Fruit fly (Drosophila melanogaster) whole organism, adult: ENCODE results near the gene CG16775.

Experiments
- CG1620 ChIP-seq: fragments of 200-800 bp; sonication (Bioruptor generic); optimal IDR thresholded peaks from 2 replicates; lab custom pipeline; 2016; ENCODE audit warnings: missing biosample characterization, missing genetic modification characterization
- CG33017 ChIP-seq: fragments of 200-800 bp; sonication (Bioruptor generic); optimal IDR thresholded peaks from 2 replicates; lab custom pipeline; 2018; ENCODE audit warnings: missing biosample characterization, mild to moderate bottlenecking, missing genetic modification characterization, moderate library complexity
- CG5204 ChIP-seq: fragments of 200-800 bp; sonication (Bioruptor generic); optimal IDR thresholded peaks from 2 replicates; lab custom pipeline; 2016; ENCODE audit warnings: missing biosample characterization, missing genetic modification characterization
- CG7101 ChIP-seq: fragments of 200-800 bp; sonication (Bioruptor generic); optimal IDR thresholded peaks from 2 replicates; lab custom pipeline; 2018; ENCODE audit warnings: missing biosample characterization, mild to moderate bottlenecking, missing genetic modification characterization, moderate library complexity
- Clk ChIP-seq: fragments of 200-800 bp; sonication (Bioruptor generic); optimal IDR thresholded peaks from 2 replicates; lab custom pipeline; 2017; ENCODE audit warnings: missing biosample characterization, missing genetic modification characterization
- Hr96 ChIP-seq: fragments of 200-800 bp; sonication (Bioruptor generic); optimal IDR thresholded peaks from 2 replicates; lab custom pipeline; 2016; ENCODE audit warnings: missing biosample characterization, missing genetic modification characterization
- bab1 ChIP-seq: fragments of 200-800 bp; sonication (Bioruptor generic); optimal IDR thresholded peaks from 3 replicates; lab custom pipeline; 2019; ENCODE audit warnings: missing biosample characterization, mild to moderate bottlenecking, missing genetic modification characterization, moderate library complexity
- cic ChIP-seq: fragments of 200-800 bp; sonication (Bioruptor generic); optimal IDR thresholded peaks from 2 replicates; lab custom pipeline; 2017; ENCODE audit warnings: missing biosample characterization, mild to moderate bottlenecking, missing genetic modification characterization, moderate library complexity
- cnc ChIP-seq, 2 experiments: fragments of >200 bp; optimal IDR thresholded peaks; 2 replicates each; lab custom pipeline; 2017
- kay ChIP-seq: fragments of 200-800 bp; sonication (Bioruptor generic); peaks from one replicate; lab custom pipeline; 2016; ENCODE audit warnings: missing biosample characterization, missing genetic modification characterization, borderline replicate concordance
- ovo ChIP-seq: fragments of 200-800 bp; sonication (Bioruptor generic); optimal IDR thresholded peaks from 2 replicates; lab custom pipeline; 2016; ENCODE audit warnings: missing biosample characterization, missing genetic modification characterization
- pad ChIP-seq: fragments of 200-800 bp; sonication (Bioruptor generic); optimal IDR thresholded peaks from 3 replicates; lab custom pipeline; 2017; ENCODE audit warnings: missing biosample characterization, missing genetic modification characterization, mild to moderate bottlenecking, moderate library complexity, missing genetic modification reagents
- tj ChIP-seq: fragments of 200-800 bp; sonication (Bioruptor generic); optimal IDR thresholded peaks from 3 replicates; lab custom pipeline; 2017; ENCODE audit warnings: missing biosample characterization, mild to moderate bottlenecking, missing genetic modification characterization, moderate library complexity
- toe ChIP-seq: fragments of 200-800 bp; sonication (Bioruptor generic); optimal IDR thresholded peaks from 2 replicates; lab custom pipeline; 2016; ENCODE audit warnings: missing biosample characterization, missing genetic modification characterization

dm6 chr3L:17902186-17902585 is 15.7 kb upstream of the CG16775 start:
- no peak for TF ChIP-seq ovo (GFP tag; lab: Kevin White, UChicago)
- no peak for TF ChIP-seq pad (GFP tag; lab: Kevin White, UChicago)
- no peak for TF ChIP-seq Hr96 (GFP tag; lab: Kevin White, UChicago)
- TF ChIP-seq CG7101 (tag; lab: Kevin White, UChicago): no peak
- no peak for TF ChIP-seq cnc (optimal IDR thresholded peaks at IDR 0.05; lab: Kevin White, UChicago)
- TF ChIP-seq CG33017 (tag; lab: Kevin White, UChicago): no peak
- no peak for TF ChIP-seq toe (GFP tag; lab: Kevin White, UChicago)
- no peak for TF ChIP-seq Clk (GFP tag; lab: Kevin White, UChicago)
- no peak for TF ChIP-seq bab1 (GFP tag; lab: Kevin White, UChicago)
- TF ChIP-seq tj (GFP tag; lab: Kevin White, UChicago): no peak
- TF ChIP-seq kay (GFP tag; lab: Kevin White, UChicago): no peak
- no peak for TF ChIP-seq CG1620 (GFP tag; lab: Kevin White, UChicago)
- TF ChIP-seq CG5204 (GFP tag; lab: Kevin White, UChicago): no peak
- no peak for TF ChIP-seq cic (GFP tag; lab: Kevin White, UChicago)
